Worm (Caenorhabditis elegans): ENCODE measurements around the gene blos-4.

The blos-4 gene

DNA sequence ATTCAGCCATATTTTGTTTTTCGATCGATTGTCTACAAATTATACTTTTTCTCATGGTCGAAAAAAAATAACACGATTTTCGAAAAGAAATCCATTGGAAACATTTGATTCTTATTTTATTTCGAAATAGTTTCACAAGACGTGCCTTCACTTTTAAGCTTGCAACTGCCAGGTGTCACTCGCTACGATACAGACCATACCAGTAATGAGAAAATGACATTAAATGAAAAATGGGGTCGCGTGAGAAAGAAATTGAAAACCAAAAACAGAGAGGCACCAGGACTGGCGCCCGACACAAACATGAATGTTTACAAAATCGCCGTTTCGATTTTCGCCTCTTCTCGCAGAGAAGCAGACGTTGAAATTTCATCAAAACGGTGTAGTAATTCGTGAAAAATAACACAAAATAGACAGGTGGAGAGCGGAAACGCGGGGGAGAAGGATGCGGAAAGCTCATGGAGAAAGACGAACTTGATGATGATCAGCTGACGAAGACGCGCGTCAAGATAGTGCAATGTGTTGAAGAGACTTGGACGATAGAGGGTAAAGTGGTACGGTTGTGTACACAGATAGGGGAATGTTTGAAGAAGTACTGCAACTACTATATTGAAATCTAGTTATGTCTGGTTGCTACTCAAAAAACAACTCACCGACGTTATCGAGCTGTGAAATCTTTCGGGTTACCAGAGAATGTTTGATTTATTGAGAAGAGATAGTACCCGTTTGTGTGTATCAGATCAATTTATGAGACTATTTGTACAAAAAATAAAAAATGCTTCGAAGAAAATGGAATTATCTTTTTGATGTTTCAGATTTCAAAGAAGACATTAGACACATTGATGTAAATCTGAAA, 8.7 kb upstream of the blos-4 start:
- TF ChIP-seq atf-7 (tag; optimal IDR thresholded peaks at IDR 0.05) = no peak
- no peak for TF ChIP-seq tlf-1 (GFP tag; optimal IDR thresholded peaks at IDR 0.05)
- no peak for TF ChIP-seq nhr-27 (tag; optimal IDR thresholded peaks at IDR 0.05)
- no peak for TF ChIP-seq F55B11.4 (tag; optimal IDR thresholded peaks at IDR 0.05; ENCODE audit: borderline replicate concordance, insufficient read depth)
- peak; percentile 15 for TF ChIP-seq attf-5 (GFP tag; optimal IDR thresholded peaks at IDR 0.05)
- no peak for TF ChIP-seq ets-4 (GFP tag; optimal IDR thresholded peaks at IDR 0.05)
- no peak for TF ChIP-seq ztf-6 (GFP tag; IDR thresholded peaks at IDR 0.05)
- TF ChIP-seq Y79H2A.3 (GFP tag; conservative IDR thresholded peaks at IDR 0.05) = no peak
- TF ChIP-seq ztf-26 (tag; optimal IDR thresholded peaks at IDR 0.05) = no peak
- no peak for TF ChIP-seq snpc-1.1 (tag; optimal IDR thresholded peaks at IDR 0.05; ENCODE audit: insufficient read depth)
- TF ChIP-seq ccch-3 (GFP tag; optimal IDR thresholded peaks at IDR 0.05) = no peak
- peak; percentile 14 for TF ChIP-seq F23B12.7 (tag; optimal IDR thresholded peaks at IDR 0.05; ENCODE audit: insufficient read depth)
- TF ChIP-seq repo-1 (tag; optimal IDR thresholded peaks at IDR 0.05) = no peak
- peak; percentile 39 for TF ChIP-seq nhr-80 (tag; optimal IDR thresholded peaks at IDR 0.05)
- peak; percentile 18; the same call in 1 of the 2 replicates for TF ChIP-seq hmg-1.2 (GFP tag; IDR thresholded peaks at IDR 0.05)
- TF ChIP-seq ztf-3 (GFP tag; optimal IDR thresholded peaks at IDR 0.05) = no peak
- peak; percentile 71; the same call in 1 of the 2 replicates for TF ChIP-seq cebp-1 (GFP tag; IDR thresholded peaks at IDR 0.05)
- peak; percentile 72 for TF ChIP-seq cebp-1 (tag; optimal IDR thresholded peaks at IDR 0.05)
- no peak for TF ChIP-seq nhr-179 (tag; optimal IDR thresholded peaks at IDR 0.05)
- TF ChIP-seq T07F8.4 (tag; optimal IDR thresholded peaks at IDR 0.05) = no peak
- no peak for TF ChIP-seq snpc-4 (GFP tag; optimal IDR thresholded peaks at IDR 0.05)
- peak in 1 of 4 experiments; percentile 20 for TF ChIP-seq snpc-4 (tag; optimal IDR thresholded peaks at IDR 0.05)

- TF ChIP-seq lin-40 (tag; optimal IDR thresholded peaks at IDR 0.05) (no peak), lsl-1 (GFP tag; optimal IDR thresholded peaks at IDR 0.05) (no peak), zim-3 (tag; optimal IDR thresholded peaks at IDR 0.05) (no peak), mel-28 (tag; optimal IDR thresholded peaks at IDR 0.05; ENCODE audit: borderline replicate concordance) (no peak), hmg-20 (GFP tag; IDR thresholded peaks at IDR 0.05) (no peak), ztf-22 (GFP tag; optimal IDR thresholded peaks at IDR 0.05) (no peak), ztf-3 (GFP tag; optimal IDR thresholded peaks at IDR 0.05) (no peak), hmg-1.2 (GFP tag; IDR thresholded peaks at IDR 0.05) (no peak), ceh-27 (GFP tag; optimal IDR thresholded peaks at IDR 0.05) (no peak), ztf-26 (tag; optimal IDR thresholded peaks at IDR 0.05) (no peak), sdz-38 (tag; optimal IDR thresholded peaks at IDR 0.05) (no peak)
Measured at ce11 chrII:6241758-6242157, 3.3 kb upstream of the blos-4 start, which contains the start of gene T24H7.8. Gene T24H7.8 (plus strand): TSS chrII:6242058.

- TF ChIP-seq B0336.3 (GFP tag; IDR thresholded peaks at IDR 0.05) = no peak
- no peak for TF ChIP-seq mcd-1 (GFP tag; IDR thresholded peaks at IDR 0.05)
- TF ChIP-seq hrde-1 (tag; optimal IDR thresholded peaks at IDR 0.05; ENCODE audit: borderline replicate concordance) = no peak
- TF ChIP-seq nhr-80 (tag; optimal IDR thresholded peaks at IDR 0.05) = peak; percentile 73
Measured at ce11 chrII:6244171-6244570, 878 bp upstream of the blos-4 start, which contains the start of gene tat-4. Gene tat-4 (minus strand): TSS chrII:6244287.

Data from whole organism, young adult.